Fruit fly (Drosophila melanogaster): ENCODE results near the gene Tango4.
A peak's percentile ranks its signal among the peaks of the same experiment; 100 is the strongest.

Gene Tango4

DNA sequence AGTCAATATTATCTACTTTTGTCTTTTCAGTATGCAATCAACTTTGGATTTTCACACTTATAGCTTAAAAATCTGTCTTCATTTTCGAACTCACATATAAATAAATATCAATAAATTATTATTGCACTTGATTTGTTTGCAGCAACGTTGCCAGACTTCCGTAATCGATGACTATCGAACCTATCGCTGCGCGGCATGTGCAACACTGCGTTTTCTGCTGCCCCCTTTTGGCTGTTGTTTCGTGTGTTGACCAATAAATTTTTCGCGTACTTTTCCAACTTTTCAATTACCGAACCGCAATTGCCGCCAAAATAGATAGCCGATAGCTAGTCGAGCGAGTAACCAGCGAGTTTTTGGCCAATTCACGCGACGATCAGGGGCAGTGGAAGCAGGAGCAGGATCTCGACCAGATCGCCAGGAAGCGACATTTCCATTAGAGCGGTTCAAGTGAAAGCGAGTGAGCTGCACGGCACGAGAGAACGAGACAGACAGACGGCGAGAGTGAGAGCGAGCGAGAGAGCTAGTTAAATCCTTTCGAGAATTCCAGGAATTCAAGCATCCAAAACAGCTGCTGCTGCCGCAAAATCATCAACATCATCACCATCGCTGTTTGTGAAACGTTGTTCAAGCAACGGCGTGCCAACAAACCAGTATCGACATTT lies 2.3 kb upstream of the Tango4 start, which contains the start of gene Lsm12a (continued):
- peak; percentile 66 for TF ChIP-seq Bgb (GFP tag; IDR thresholded peaks at IDR 0.05; ENCODE audit: partially characterized antibody)
- no peak for TF ChIP-seq CG34422 (GFP tag; IDR thresholded peaks at IDR 0.05)
- no peak for TF ChIP-seq bab2 (GFP tag; optimal IDR thresholded peaks at IDR 0.05)
- TF ChIP-seq pzg (GFP tag; optimal IDR thresholded peaks at IDR 0.05), result peak; percentile 53
- no peak for TF ChIP-seq CG6689 (GFP tag; IDR thresholded peaks at IDR 0.05)
- no peak for TF ChIP-seq CG12744 (GFP tag; optimal IDR thresholded peaks at IDR 0.05)
- TF ChIP-seq scrt (GFP tag; optimal IDR thresholded peaks at IDR 0.05), result no peak
- TF ChIP-seq D19B (GFP tag; optimal IDR thresholded peaks at IDR 0.05), result no peak
- peak; percentile 44; the same call in 1 of the 2 replicates for TF ChIP-seq ato (GFP tag; IDR thresholded peaks at IDR 0.05; ENCODE audit: partially characterized antibody)
- TF ChIP-seq fd102C (GFP tag; optimal IDR thresholded peaks at IDR 0.05), result no peak
- peak; percentile 77; the same call in 2 of the 3 replicates for TF ChIP-seq CG6791 (GFP tag; IDR thresholded peaks at IDR 0.05; ENCODE audit: partially characterized antibody)
- TF ChIP-seq CG8924 (tag; optimal IDR thresholded peaks at IDR 0.05), result peak; percentile 15
- peak; percentile 54 for TF ChIP-seq knrl (GFP tag; IDR thresholded peaks at IDR 0.05; ENCODE audit: partially characterized antibody)
- TF ChIP-seq Nf-YA (GFP tag; IDR thresholded peaks at IDR 0.05), result no peak
- peak; percentile 52 for TF ChIP-seq CG8478 (optimal IDR thresholded peaks at IDR 0.05)
- TF ChIP-seq hth (optimal IDR thresholded peaks at IDR 0.05), result no peak
- peak; percentile 13; the same call in 1 of the 2 replicates for TF ChIP-seq E2f2 (GFP tag; IDR thresholded peaks at IDR 0.05)
- peak; percentile 6 for TF ChIP-seq CG14710 (tag; optimal IDR thresholded peaks at IDR 0.05)
- peak; percentile 46 for TF ChIP-seq Blimp-1 (GFP tag; optimal IDR thresholded peaks at IDR 0.05)
- no peak for TF ChIP-seq run (tag; optimal IDR thresholded peaks at IDR 0.05)
- TF ChIP-seq gfzf (GFP tag; optimal IDR thresholded peaks at IDR 0.05), result no peak
- peak; percentile 41; the same call in 1 of the 2 replicates for TF ChIP-seq inv (GFP tag; IDR thresholded peaks at IDR 0.05; ENCODE audit: partially characterized antibody)
- no peak for TF ChIP-seq CG7372 (GFP tag; IDR thresholded peaks at IDR 0.05)
- no peak for TF ChIP-seq HLHmδ (GFP tag; optimal IDR thresholded peaks at IDR 0.05)
- TF ChIP-seq stwl (tag; optimal IDR thresholded peaks at IDR 0.05), result peak; percentile 64
- peak; percentile 23; the same call in 2 of the 3 replicates for TF ChIP-seq CG14860 (GFP tag; IDR thresholded peaks at IDR 0.05; ENCODE audit: partially characterized antibody)
- TF ChIP-seq sob (GFP tag; IDR thresholded peaks at IDR 0.05), result 0 out of 2 replicates have a peak, but pooled peaks have one; percentile 8
- TF ChIP-seq hbn (GFP tag; IDR thresholded peaks at IDR 0.05; ENCODE audit: partially characterized antibody), result peak; percentile 16; the same call in 1 of the 2 replicates
- TF ChIP-seq Sin3A (optimal IDR thresholded peaks at IDR 0.05), result peak; percentile 1
- peak; percentile 34; the same call in 1 of the 3 replicates for TF ChIP-seq zen2 (GFP tag; IDR thresholded peaks at IDR 0.05; ENCODE audit: partially characterized antibody)
- TF ChIP-seq Scr (GFP tag; IDR thresholded peaks at IDR 0.05; ENCODE audit: partially characterized antibody), result peak; percentile 26
- TF ChIP-seq slp2 (GFP tag; optimal IDR thresholded peaks at IDR 0.05), result no peak
- TF ChIP-seq CG13287 (GFP tag; IDR thresholded peaks at IDR 0.05; ENCODE audit: partially characterized antibody), result peak; percentile 27; the same call in 1 of the 2 replicates
- peak; percentile 21 for TF ChIP-seq YL-1 (GFP tag; optimal IDR thresholded peaks at IDR 0.05)
- no peak for TF ChIP-seq ap (GFP tag; IDR thresholded peaks at IDR 0.05)
- peak; percentile 77 for TF ChIP-seq Dref (GFP tag; IDR thresholded peaks at IDR 0.05)
- no peak for TF ChIP-seq Kr (GFP tag; optimal IDR thresholded peaks at IDR 0.05)
- no peak for TF ChIP-seq CG10979 (tag; optimal IDR thresholded peaks at IDR 0.05)
- peak; percentile 18 for TF ChIP-seq Ets97D (GFP tag; optimal IDR thresholded peaks at IDR 0.05)
- no peak for TF ChIP-seq chm (GFP tag; IDR thresholded peaks at IDR 0.05)
- TF ChIP-seq CG2129 (GFP tag; IDR thresholded peaks at IDR 0.05; ENCODE audit: partially characterized antibody), result peak; percentile 20; the same call in 1 of the 2 replicates
- TF ChIP-seq gsb (GFP tag; IDR thresholded peaks at IDR 0.05), result no peak
- no peak for TF ChIP-seq CG6272 (GFP tag; IDR thresholded peaks at IDR 0.05)
- TF ChIP-seq CG6854 (GFP tag; optimal IDR thresholded peaks at IDR 0.05), result no peak
- peak; percentile 31 for TF ChIP-seq HLH4C (GFP tag; IDR thresholded peaks at IDR 0.05; ENCODE audit: partially characterized antibody)
- TF ChIP-seq HmgZ (tag; optimal IDR thresholded peaks at IDR 0.05), result peak; percentile 9
- peak; percentile 85 for TF ChIP-seq MESR4 (GFP tag; optimal IDR thresholded peaks at IDR 0.05)
- TF ChIP-seq Six4 (GFP tag; optimal IDR thresholded peaks at IDR 0.05), result no peak
- TF ChIP-seq CG10267 (tag; optimal IDR thresholded peaks at IDR 0.05), result peak; percentile 37

Measured in whole organism, embryonic.